Fruit fly (Drosophila melanogaster): ENCODE results near the gene CG10428.

The CG10428 gene

dm6 chr2L:18906615-18907014 lies 42.1 kb upstream of the CG10428 start (continued):
- no peak for TF ChIP-seq ap (GFP tag; IDR thresholded peaks at IDR 0.05)
- TF ChIP-seq Ssrp (tag; optimal IDR thresholded peaks at IDR 0.05): peak; percentile 63
- 0 out of 2 replicates have a peak, but pooled peaks have one; percentile 22 for TF ChIP-seq dan (GFP tag; IDR thresholded peaks at IDR 0.05)
- TF ChIP-seq CG8765 (GFP tag; IDR thresholded peaks at IDR 0.05): peak; percentile 38; the same call in 1 of the 2 replicates
- TF ChIP-seq sd (tag; optimal IDR thresholded peaks at IDR 0.05): peak; percentile 36
- TF ChIP-seq NFAT (GFP tag; IDR thresholded peaks at IDR 0.05): no peak
- peak; percentile 44 for TF ChIP-seq trem (tag; optimal IDR thresholded peaks at IDR 0.05)
- TF ChIP-seq nmo (GFP tag; optimal IDR thresholded peaks at IDR 0.05): peak; percentile 61
- TF ChIP-seq sens (GFP tag): peak; percentile 67
- peak; percentile 26 for TF ChIP-seq CG1602 (GFP tag; optimal IDR thresholded peaks at IDR 0.05)
- TF ChIP-seq Ets65A (GFP tag): peak; percentile 15
- peak; percentile 25 for TF ChIP-seq CG18764 (GFP tag; optimal IDR thresholded peaks at IDR 0.05)
- no peak for TF ChIP-seq CG4707 (GFP tag; optimal IDR thresholded peaks at IDR 0.05)
- 0 out of 3 replicates have a peak, but pooled peaks have one; percentile 39 for TF ChIP-seq ci (GFP tag; IDR thresholded peaks at IDR 0.05)
- TF ChIP-seq CG8359 (GFP tag; optimal IDR thresholded peaks at IDR 0.05; ENCODE audit: borderline replicate concordance): peak; percentile 36
- peak; percentile 73; the same call in 1 of the 2 replicates for TF ChIP-seq ara (GFP tag; IDR thresholded peaks at IDR 0.05)
- TF ChIP-seq CG32532 (GFP tag; IDR thresholded peaks at IDR 0.05): peak; percentile 40; the same call in 1 of the 2 replicates
- TF ChIP-seq ftz-f1 (GFP tag; optimal IDR thresholded peaks at IDR 0.05): peak; percentile 2
- TF ChIP-seq ranshi (GFP tag; IDR thresholded peaks at IDR 0.05): peak; percentile 50; the same call in 1 of the 2 replicates
- peak; percentile 59 for TF ChIP-seq dmrt99B (tag; optimal IDR thresholded peaks at IDR 0.05)
- no peak for TF ChIP-seq klu (GFP tag; IDR thresholded peaks at IDR 0.05)
- peak; percentile 77 for TF ChIP-seq CG31441 (GFP tag; IDR thresholded peaks at IDR 0.05)
- peak; percentile 59; the same call in 1 of the 2 replicates for TF ChIP-seq sim (GFP tag; IDR thresholded peaks at IDR 0.05)
- TF ChIP-seq lab (GFP tag; optimal IDR thresholded peaks at IDR 0.05): peak; percentile 2
- peak; percentile 51 for TF ChIP-seq tin (GFP tag; optimal IDR thresholded peaks at IDR 0.05)
- TF ChIP-seq CG2712 (tag; optimal IDR thresholded peaks at IDR 0.05): peak; percentile 83
- no peak for TF ChIP-seq wdn (GFP tag; IDR thresholded peaks at IDR 0.05)
- TF ChIP-seq sr (GFP tag; IDR thresholded peaks at IDR 0.05): no peak
- TF ChIP-seq CG7928 (GFP tag; optimal IDR thresholded peaks at IDR 0.05): no peak
- peak; percentile 52 for TF ChIP-seq Aef1 (GFP tag; IDR thresholded peaks at IDR 0.05)
- peak; percentile 29 for TF ChIP-seq CG5245 (GFP tag; optimal IDR thresholded peaks at IDR 0.05)
- peak; percentile 5 for TF ChIP-seq cwo (GFP tag; optimal IDR thresholded peaks at IDR 0.05)
- peak; percentile 39 for TF ChIP-seq Xbp1 (GFP tag; optimal IDR thresholded peaks at IDR 0.05)
- TF ChIP-seq CG18619 (GFP tag; optimal IDR thresholded peaks at IDR 0.05): peak; percentile 6
- peak; percentile 48; the same call in 1 of the 2 replicates for TF ChIP-seq CG32772 (GFP tag; IDR thresholded peaks at IDR 0.05)
- peak; percentile 16 for TF ChIP-seq nerfin-1 (tag; optimal IDR thresholded peaks at IDR 0.05)
- TF ChIP-seq peb (GFP tag; IDR thresholded peaks at IDR 0.05): peak; percentile 37; the same call in 1 of the 2 replicates
- TF ChIP-seq tap (tag; optimal IDR thresholded peaks at IDR 0.05): peak; percentile 47
- peak; percentile 22 for TF ChIP-seq CG8290 (GFP tag; optimal IDR thresholded peaks at IDR 0.05)
- TF ChIP-seq CG8290 (tag; optimal IDR thresholded peaks at IDR 0.05): no peak
- TF ChIP-seq CG8388 (GFP tag; optimal IDR thresholded peaks at IDR 0.05): peak; percentile 48
- peak; percentile 45; the same call in 1 of the 2 replicates for TF ChIP-seq ttk (GFP tag; IDR thresholded peaks at IDR 0.05)
- peak; percentile 55 for TF ChIP-seq Med (GFP tag)
- peak; percentile 34 for TF ChIP-seq Abd-B (GFP tag; optimal IDR thresholded peaks at IDR 0.05)
- TF ChIP-seq CG10959 (GFP tag; IDR thresholded peaks at IDR 0.05): peak; percentile 57
- peak; percentile 48; the same call in 2 of the 3 replicates for TF ChIP-seq croc (GFP tag; conservative IDR thresholded peaks at IDR 0.05)
- peak; percentile 46 for TF ChIP-seq CG4424 (GFP tag; optimal IDR thresholded peaks at IDR 0.05)
- TF ChIP-seq CG13894 (tag; optimal IDR thresholded peaks at IDR 0.05): no peak
- peak; percentile 75 for TF ChIP-seq Xrp1 (GFP tag; IDR thresholded peaks at IDR 0.05)
- TF ChIP-seq CG4730 (GFP tag; IDR thresholded peaks at IDR 0.05): 0 out of 2 replicates have a peak, but pooled peaks have one; percentile 10
- no peak for TF ChIP-seq CG4282 (GFP tag; optimal IDR thresholded peaks at IDR 0.05)
- TF ChIP-seq CoRest (tag; optimal IDR thresholded peaks at IDR 0.05): peak; percentile 31
